Worm (Caenorhabditis elegans) whole organism, L3 larva: ENCODE data around the gene C17H12.2.

Experiments
- nhr-23 ChIP-seq: fragments of 150-350 bp; optimal IDR thresholded peaks from 2 replicates; lab custom pipeline; 2014; ENCODE audit warnings: missing biosample characterization, missing genetic modification reagents, missing genetic modification characterization
- unc-62 ChIP-seq: fragments of 150-350 bp; sonication (generic microtip); optimal IDR thresholded peaks from 4 replicates; lab custom pipeline; 2014; ENCODE audit warnings: missing biosample characterization, missing genetic modification reagents, missing genetic modification characterization

DNA sequence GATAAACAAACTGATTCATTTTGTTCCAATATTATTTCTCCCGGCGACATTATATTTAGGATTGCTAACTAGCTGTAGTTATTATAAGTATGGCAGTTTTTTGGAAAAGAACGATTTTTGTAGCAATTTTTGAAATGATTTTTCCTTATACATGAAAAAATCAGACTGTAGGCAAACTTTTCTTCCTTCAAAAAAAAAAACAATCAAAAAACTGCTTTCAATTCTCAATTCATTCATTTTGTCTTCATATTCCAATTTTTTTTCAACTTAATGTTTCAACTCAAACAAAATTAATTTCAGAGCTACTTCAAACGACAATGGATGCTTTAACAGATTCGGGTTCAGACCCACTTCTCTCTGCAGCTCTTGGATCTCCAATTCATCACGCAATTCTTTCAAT, 21.5 kb upstream of the C17H12.2 start, which contains the start of gene ceh-48:
- no peak for TF ChIP-seq unc-62 (GFP tag; lab: Kevin White, UChicago)
- TF ChIP-seq nhr-23 (tag; lab: Kevin White, UChicago), result no peak
